Fruit fly (Drosophila melanogaster) S2 (cell line): ENCODE data around the gene dunk.

Source experiments
- CG8478 ChIP-seq: fragments of >200 bp; optimal IDR thresholded peaks from 2 replicates; lab custom pipeline; 2018
- CTCF ChIP-seq, 2 experiments: fragments of >200 bp; optimal IDR thresholded peaks; 2 replicates each; lab custom pipeline; 2018

DNA sequence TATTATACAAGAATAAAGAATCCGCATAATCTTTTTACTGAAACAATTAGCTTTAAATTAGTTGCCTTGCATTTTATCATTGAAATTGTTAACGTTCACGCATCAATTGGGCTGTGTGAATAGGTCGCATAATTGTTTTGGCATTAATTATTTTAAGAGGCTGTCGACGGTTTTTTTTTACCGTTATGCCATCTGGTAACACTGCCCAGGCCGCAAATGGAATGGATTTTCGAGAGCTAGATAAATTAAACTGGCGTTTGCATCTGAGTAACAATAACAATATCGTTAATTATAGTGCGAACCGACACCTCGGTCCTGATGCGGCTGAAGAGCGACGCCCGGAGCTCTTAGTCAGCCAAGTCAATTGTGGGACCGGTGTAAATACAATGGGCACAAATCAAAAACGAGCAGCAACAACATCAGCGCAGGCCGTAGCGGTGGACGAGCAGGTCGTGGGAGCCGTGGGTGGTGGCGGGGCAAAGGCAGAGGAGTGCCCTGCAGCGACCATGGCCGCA, 29.7 kb upstream of the dunk start:
- TF ChIP-seq CG8478 (lab: Kevin White, UChicago) (no peak), CTCF (optimal IDR thresholded peaks at IDR 0.05; lab: Kevin White, UChicago) (no peak)
